Fruit fly (Drosophila melanogaster): Measurements from ENCODE around the gene Fur1.

The Fur1 gene

dm6 chr3R:25482463-25483173 is 9.8 kb upstream of the Fur1 start, which contains the start of the genes XNP, CG42488 and CG5116 (continued):
- TF ChIP-seq al (GFP tag; IDR thresholded peaks at IDR 0.05), result peak; percentile 69
- no peak for TF ChIP-seq Bteb2 (GFP tag; optimal IDR thresholded peaks at IDR 0.05)
- TF ChIP-seq CG16815 (GFP tag; optimal IDR thresholded peaks at IDR 0.05), result no peak
- peak; percentile 94 for TF ChIP-seq mld (GFP tag; IDR thresholded peaks at IDR 0.05; ENCODE audit: partially characterized antibody)
- TF ChIP-seq Hsf (GFP tag; optimal IDR thresholded peaks at IDR 0.05), result peak; percentile 56
- TF ChIP-seq lbe (GFP tag; optimal IDR thresholded peaks at IDR 0.05), result peak; percentile 53
- peak; percentile 40; the same call in 1 of the 3 replicates for TF ChIP-seq Aef1 (GFP tag; IDR thresholded peaks at IDR 0.05)
- TF ChIP-seq CG11504 (tag; optimal IDR thresholded peaks at IDR 0.05), result no peak
- peak; percentile 83 for TF ChIP-seq CG3847 (GFP tag; IDR thresholded peaks at IDR 0.05)
- peak; percentile 57 for TF ChIP-seq CG15696 (tag; optimal IDR thresholded peaks at IDR 0.05)
- TF ChIP-seq Max (GFP tag; optimal IDR thresholded peaks at IDR 0.05), result peak; percentile 66
- TF ChIP-seq dysf (GFP tag; IDR thresholded peaks at IDR 0.05), result peak; percentile 40; the same call in 1 of the 3 replicates
- peak; percentile 68 for TF ChIP-seq CG32532 (GFP tag; IDR thresholded peaks at IDR 0.05)
- no peak for TF ChIP-seq Optix (GFP tag; IDR thresholded peaks at IDR 0.05)
- peak; percentile 64 for TF ChIP-seq CG14014 (GFP tag; IDR thresholded peaks at IDR 0.05)
- TF ChIP-seq az2 (GFP tag; optimal IDR thresholded peaks at IDR 0.05), result peak; percentile 27
- peak; percentile 98 for TF ChIP-seq hb (GFP tag; IDR thresholded peaks at IDR 0.05; ENCODE audit: partially characterized antibody)
- no peak for TF ChIP-seq CG12219 (GFP tag; optimal IDR thresholded peaks at IDR 0.05)
- no peak for TF ChIP-seq br (optimal IDR thresholded peaks at IDR 0.05)
- TF ChIP-seq Awh (GFP tag; IDR thresholded peaks at IDR 0.05), result no peak
- TF ChIP-seq fd96Cb (tag; optimal IDR thresholded peaks at IDR 0.05), result peak; percentile 4
- peak; percentile 39 for TF ChIP-seq CG1233 (GFP tag; optimal IDR thresholded peaks at IDR 0.05)
- TF ChIP-seq CG6254 (GFP tag; optimal IDR thresholded peaks at IDR 0.05), result no peak
- peak; percentile 27 to 88 for TF ChIP-seq bsh (GFP tag; optimal IDR thresholded peaks at IDR 0.05)
- peak; percentile 47 for TF ChIP-seq vfl (GFP tag; optimal IDR thresholded peaks at IDR 0.05)
- no peak for TF ChIP-seq CG10274 (GFP tag; optimal IDR thresholded peaks at IDR 0.05)
- peak; percentile 88 for TF ChIP-seq Nf-YC (tag; optimal IDR thresholded peaks at IDR 0.05)
- no peak for TF ChIP-seq Tbp (GFP tag; optimal IDR thresholded peaks at IDR 0.05)
- peak; percentile 70; the same call in 1 of the 3 replicates for TF ChIP-seq Dbx (GFP tag; IDR thresholded peaks at IDR 0.05)
- TF ChIP-seq Ravus (GFP tag; IDR thresholded peaks at IDR 0.05), result no peak
- peak; percentile 29 for TF ChIP-seq CG7786 (GFP tag; optimal IDR thresholded peaks at IDR 0.05)
- no peak for TF ChIP-seq CG17612 (GFP tag; IDR thresholded peaks at IDR 0.05)
- TF ChIP-seq CG4707 (GFP tag; optimal IDR thresholded peaks at IDR 0.05), result no peak
- no peak for TF ChIP-seq her (GFP tag; optimal IDR thresholded peaks at IDR 0.05)
- peak in 1 of 2 experiments; percentile 61 for TF ChIP-seq dpn (GFP tag; optimal IDR thresholded peaks at IDR 0.05)
- no peak for TF ChIP-seq disco-r (GFP tag; optimal IDR thresholded peaks at IDR 0.05)
- TF ChIP-seq B-H1 (GFP tag; IDR thresholded peaks at IDR 0.05), result no peak
- peak; percentile 37; the same call in 1 of the 2 replicates for TF ChIP-seq CG11247 (GFP tag; IDR thresholded peaks at IDR 0.05)
- no peak for TF ChIP-seq jing (GFP tag; optimal IDR thresholded peaks at IDR 0.05)
- TF ChIP-seq CG7928 (GFP tag; optimal IDR thresholded peaks at IDR 0.05), result no peak
- no peak for TF ChIP-seq emc (GFP tag; optimal IDR thresholded peaks at IDR 0.05)
- TF ChIP-seq CG16863 (GFP tag; optimal IDR thresholded peaks at IDR 0.05), result no peak
- TF ChIP-seq Usf (GFP tag; optimal IDR thresholded peaks at IDR 0.05), result no peak
- TF ChIP-seq Mes4 (GFP tag; optimal IDR thresholded peaks at IDR 0.05), result no peak
- TF ChIP-seq CG8359 (GFP tag; optimal IDR thresholded peaks at IDR 0.05; ENCODE audit: borderline replicate concordance), result no peak
- peak; percentile 59 for TF ChIP-seq Drgx (GFP tag; IDR thresholded peaks at IDR 0.05)
- TF ChIP-seq slbo (GFP tag; IDR thresholded peaks at IDR 0.05), result peak; percentile 82
- TF ChIP-seq bcd (GFP tag; optimal IDR thresholded peaks at IDR 0.05), result peak; percentile 37
- peak; percentile 97 for TF ChIP-seq Opbp (GFP tag; IDR thresholded peaks at IDR 0.05; ENCODE audit: partially characterized antibody)
- TF ChIP-seq p53 (GFP tag; optimal IDR thresholded peaks at IDR 0.05), result no peak
- TF ChIP-seq ash1 (GFP tag; optimal IDR thresholded peaks at IDR 0.05), result no peak
